Fruit fly (Drosophila melanogaster) whole organism, wandering third instar larva: ENCODE data around the gene Kcmf1.

ENCODE experiments used
- Abd-B ChIP-seq: fragments of >200 bp; optimal IDR thresholded peaks from 2 replicates; lab custom pipeline; 2017; ENCODE audit warnings: missing biosample characterization, missing genetic modification characterization
- CG32264 ChIP-seq: fragments of 200-800 bp; sonication (Bioruptor generic); optimal IDR thresholded peaks from 2 replicates; lab custom pipeline; 2016; ENCODE audit warnings: missing biosample characterization, missing genetic modification characterization
- CG9705 ChIP-seq: fragments of 200-800 bp; sonication (Bioruptor generic); optimal IDR thresholded peaks from 2 replicates; lab custom pipeline; 2018; ENCODE audit warnings: missing biosample characterization, mild to moderate bottlenecking, missing genetic modification characterization
- CrebA ChIP-seq: fragments of 200-800 bp; sonication (Bioruptor generic); optimal IDR thresholded peaks from 2 replicates; lab custom pipeline; 2016; ENCODE audit warnings: missing biosample characterization, mild to moderate bottlenecking, missing genetic modification characterization, borderline replicate concordance
- Dfd ChIP-seq: fragments of >200 bp; optimal IDR thresholded peaks from 2 replicates; lab custom pipeline; 2017; ENCODE audit warnings: missing biosample characterization, missing genetic modification characterization
- Dif ChIP-seq: fragments of 200-275, 200-300 bp; sonication (Bioruptor generic); optimal IDR thresholded peaks from 2 replicates; lab custom pipeline; 2018; ENCODE audit warnings: missing biosample characterization, missing genetic modification characterization; ENCODE audit not compliant: partially characterized antibody
- GATAd ChIP-seq: sonication (Bioruptor generic); optimal IDR thresholded peaks from 2 replicates; lab custom pipeline; 2016; ENCODE audit warnings: missing biosample characterization, missing genetic modification characterization
- HLH106 ChIP-seq: fragments of 200-800 bp; optimal IDR thresholded peaks from 3 replicates; lab custom pipeline; 2019; ENCODE audit warnings: missing biosample characterization, mild to moderate bottlenecking, missing genetic modification characterization, moderate library complexity
- Hnf4 ChIP-seq: fragments of 200-800 bp; sonication (Bioruptor generic); optimal IDR thresholded peaks from 2 replicates; lab custom pipeline; 2016; ENCODE audit warnings: missing biosample characterization, mild to moderate bottlenecking, missing genetic modification characterization
- Hr78 ChIP-seq: fragments of >200 bp; optimal IDR thresholded peaks from 2 replicates; lab custom pipeline; 2017; ENCODE audit warnings: missing biosample characterization, missing genetic modification characterization
- Hr83 ChIP-seq: fragments of 200-300 bp; sonication (Bioruptor generic); optimal IDR thresholded peaks from 2 replicates; lab custom pipeline; 2016; ENCODE audit warnings: missing biosample characterization, mild to moderate bottlenecking, missing genetic modification characterization, moderate library complexity; ENCODE audit not compliant: poor library complexity, severe bottlenecking
- Jra ChIP-seq: sonication (Bioruptor generic); optimal IDR thresholded peaks from 2 replicates; lab custom pipeline; 2016; ENCODE audit warnings: missing biosample characterization, missing genetic modification characterization
- Mio ChIP-seq: sonication (Bioruptor generic); optimal IDR thresholded peaks from 2 replicates; lab custom pipeline; 2016; ENCODE audit warnings: missing biosample characterization, missing genetic modification characterization
- Myc ChIP-seq: fragments of >200 bp; optimal IDR thresholded peaks from 2 replicates; lab custom pipeline; 2017
- N ChIP-seq: fragments of >200 bp; optimal IDR thresholded peaks from 2 replicates; lab custom pipeline; 2018; ENCODE audit warnings: missing biosample characterization, missing external identifiers, missing genetic modification characterization
- OdsH ChIP-seq: fragments of 200-800 bp; sonication (Bioruptor generic); optimal IDR thresholded peaks from 2 replicates; lab custom pipeline; 2016; ENCODE audit warnings: missing biosample characterization, mild to moderate bottlenecking, missing genetic modification characterization
- Rel ChIP-seq, 2 experiments: fragments of 200-800 bp; sonication (Bioruptor generic) in 1 of 2; optimal IDR thresholded peaks; 2 replicates in 1 of 2; 3 replicates in 1 of 2; lab custom pipeline; 2016 to 2019; ENCODE audit warnings: mild to moderate bottlenecking in 2 of 2, missing biosample characterization in 2 of 2, missing genetic modification characterization in 2 of 2, moderate library complexity in 1 of 2
- Sp1 ChIP-seq: fragments of 200-800 bp; sonication (Bioruptor generic); optimal IDR thresholded peaks from 3 replicates; lab custom pipeline; 2019; ENCODE audit warnings: missing biosample characterization, mild to moderate bottlenecking, missing genetic modification characterization, moderate library complexity
- Vsx2 ChIP-seq: fragments of 200-300, 225-300 bp; sonication (Bioruptor generic); optimal IDR thresholded peaks from 2 replicates; lab custom pipeline; 2018; ENCODE audit warnings: missing biosample characterization, missing genetic modification characterization; ENCODE audit not compliant: partially characterized antibody
- br ChIP-seq: fragments of 200-800 bp; sonication (Bioruptor generic); optimal IDR thresholded peaks from 2 replicates; lab custom pipeline; 2016; ENCODE audit warnings: missing biosample characterization, missing genetic modification characterization
- brk ChIP-seq: fragments of 200-800 bp; sonication (Bioruptor generic); optimal IDR thresholded peaks from 2 replicates; lab custom pipeline; 2016; ENCODE audit warnings: missing biosample characterization, mild to moderate bottlenecking, missing genetic modification characterization
- dl ChIP-seq, 2 experiments: fragments of 175-275, 200-275 bp in 1 of 2; fragments of 200-275 bp in 1 of 2; sonication (Bioruptor generic); optimal IDR thresholded peaks; lab custom pipeline; 2018; ENCODE audit warnings: mild to moderate bottlenecking in 2 of 2, missing biosample characterization in 2 of 2, missing genetic modification characterization in 2 of 2, moderate library complexity in 2 of 2; ENCODE audit not compliant: partially characterized antibody in 2 of 2, insufficient read depth in 1 of 2
- dmrt93B ChIP-seq: fragments of 200-800 bp; sonication (Bioruptor generic); optimal IDR thresholded peaks from 2 replicates; lab custom pipeline; 2018; ENCODE audit warnings: missing biosample characterization, mild to moderate bottlenecking, missing genetic modification characterization
- dsf ChIP-seq: sonication (Bioruptor generic); optimal IDR thresholded peaks from 2 replicates; lab custom pipeline; 2016; ENCODE audit warnings: missing biosample characterization, missing genetic modification characterization, borderline replicate concordance
- ey ChIP-seq: fragments of 200-800 bp; sonication (Bioruptor generic); optimal IDR thresholded peaks from 2 replicates; lab custom pipeline; 2016; ENCODE audit warnings: missing biosample characterization, missing genetic modification characterization
- foxo ChIP-seq, 2 experiments: fragments of 200-800 bp; sonication (Bioruptor generic); optimal IDR thresholded peaks; 2 replicates in 1 of 2; 3 replicates in 1 of 2; lab custom pipeline; 2016 to 2017; ENCODE audit warnings: missing biosample characterization in 2 of 2, missing genetic modification characterization in 2 of 2
- fru ChIP-seq: fragments of 200-800 bp; sonication (Bioruptor generic); optimal IDR thresholded peaks from 3 replicates; lab custom pipeline; 2016; ENCODE audit warnings: missing biosample characterization, mild to moderate bottlenecking, missing genetic modification characterization
- h ChIP-seq: fragments of 200-800 bp; sonication (Bioruptor generic); optimal IDR thresholded peaks from 3 replicates; lab custom pipeline; 2016; ENCODE audit warnings: missing biosample characterization, mild to moderate bottlenecking, missing genetic modification characterization
- jim ChIP-seq: fragments of 175-275, 200-325 bp; sonication (Bioruptor generic); optimal IDR thresholded peaks from 2 replicates; lab custom pipeline; 2016; ENCODE audit warnings: missing biosample characterization, mild to moderate bottlenecking, missing genetic modification characterization
- lola ChIP-seq: fragments of >200 bp; optimal IDR thresholded peaks from 2 replicates; lab custom pipeline; 2017; ENCODE audit warnings: missing biosample characterization, missing genetic modification characterization
- pan ChIP-seq: fragments of >200 bp; optimal IDR thresholded peaks from 2 replicates; lab custom pipeline; 2017
- psq ChIP-seq: fragments of 200-800 bp; sonication (Bioruptor generic); optimal IDR thresholded peaks from 3 replicates; lab custom pipeline; 2017; ENCODE audit warnings: missing biosample characterization, mild to moderate bottlenecking, missing genetic modification characterization, moderate library complexity
- rgr ChIP-seq: fragments of 200-800 bp; sonication (Bioruptor generic); optimal IDR thresholded peaks from 3 replicates; lab custom pipeline; 2016; ENCODE audit warnings: missing biosample characterization, mild to moderate bottlenecking, missing genetic modification characterization
- sage ChIP-seq: fragments of 200-800 bp; sonication (Bioruptor generic); optimal IDR thresholded peaks from 2 replicates; lab custom pipeline; 2016; ENCODE audit warnings: missing biosample characterization, mild to moderate bottlenecking, missing genetic modification characterization
- sv ChIP-seq: fragments of 200-800 bp; sonication (Bioruptor generic); optimal IDR thresholded peaks from 3 replicates; lab custom pipeline; 2016; ENCODE audit warnings: missing biosample characterization, missing genetic modification characterization
- tai ChIP-seq: sonication (Bioruptor generic); optimal IDR thresholded peaks from 2 replicates; lab custom pipeline; 2016; ENCODE audit warnings: missing biosample characterization, missing genetic modification characterization
- usp ChIP-seq: fragments of >200 bp; optimal IDR thresholded peaks from 2 replicates; lab custom pipeline; 2017; ENCODE audit warnings: missing biosample characterization, missing genetic modification characterization
- woc ChIP-seq: sonication (Bioruptor generic); optimal IDR thresholded peaks from 2 replicates; lab custom pipeline; 2016; ENCODE audit warnings: missing biosample characterization, mild to moderate bottlenecking, missing genetic modification characterization

Gene Kcmf1

dm6 chr3R:8969926-8970306 lies 44.8 kb downstream of the Kcmf1 start:
- TF ChIP-seq tai (GFP tag; lab: Kevin White, UChicago): no peak
- no peak for TF ChIP-seq fru (GFP tag; lab: Kevin White, UChicago)
- TF ChIP-seq HLH106 (tag; lab: Kevin White, UChicago): no peak

dm6 chr3R:8969301-8969925 lies 45.3 kb downstream of the Kcmf1 start:
- no peak for TF ChIP-seq ey (GFP tag; lab: Kevin White, UChicago)
- TF ChIP-seq Mio (GFP tag; lab: Kevin White, UChicago): no peak
- TF ChIP-seq fru (GFP tag; lab: Kevin White, UChicago): peak; percentile 28
- no peak for TF ChIP-seq Rel (GFP tag; optimal IDR thresholded peaks at IDR 0.05; lab: Kevin White, UChicago)
- TF ChIP-seq Rel (tag; optimal IDR thresholded peaks at IDR 0.05; lab: Kevin White, UChicago): no peak
- TF ChIP-seq Hr78 (GFP tag; lab: Kevin White, UChicago): no peak
- no peak for TF ChIP-seq CG9705
- TF ChIP-seq lola: no peak
- TF ChIP-seq Sp1 (GFP tag; lab: Kevin White, UChicago): no peak
- no peak for TF ChIP-seq foxo (GFP tag; optimal IDR thresholded peaks at IDR 0.05; lab: Kevin White, UChicago)
- peak; percentile 88 for TF ChIP-seq psq (GFP tag; lab: Kevin White, UChicago)
- no peak for TF ChIP-seq h
- no peak for TF ChIP-seq pan (lab: Kevin White, UChicago)

- TF ChIP-seq Rel (GFP tag; optimal IDR thresholded peaks at IDR 0.05; lab: Kevin White, UChicago): no peak
- no peak for TF ChIP-seq Rel (tag; optimal IDR thresholded peaks at IDR 0.05; lab: Kevin White, UChicago)
- no peak for TF ChIP-seq psq (GFP tag; lab: Kevin White, UChicago)
- TF ChIP-seq woc (GFP tag; lab: Kevin White, UChicago): peak; percentile 21
- TF ChIP-seq Mio (GFP tag; lab: Kevin White, UChicago): no peak
- peak; percentile 38 for TF ChIP-seq ey (GFP tag; lab: Kevin White, UChicago)
- TF ChIP-seq lola: no peak
- no peak for TF ChIP-seq Hr78 (GFP tag; lab: Kevin White, UChicago)
- TF ChIP-seq tai (GFP tag; lab: Kevin White, UChicago): no peak
- no peak for TF ChIP-seq Myc (lab: Kevin White, UChicago)
- no peak for TF ChIP-seq dl (GFP tag; optimal IDR thresholded peaks at IDR 0.05; lab: Kevin White, UChicago; ENCODE audit: insufficient read depth in 1 of 2, partially characterized antibody in 2 of 2)
- no peak for TF ChIP-seq pan (lab: Kevin White, UChicago)
- no peak for TF ChIP-seq usp (GFP tag; lab: Kevin White, UChicago)
- TF ChIP-seq dmrt93B (GFP tag; lab: Kevin White, UChicago): peak; percentile 8
- TF ChIP-seq Dif (GFP tag; lab: Kevin White, UChicago): no peak
- no peak for TF ChIP-seq Jra (GFP tag; lab: Kevin White, UChicago)
- no peak for TF ChIP-seq CG9705
- no peak for TF ChIP-seq sv (GFP tag; lab: Kevin White, UChicago)
- TF ChIP-seq CrebA (GFP tag; lab: Kevin White, UChicago): no peak
- TF ChIP-seq rgr: peak; percentile 27
- no peak for TF ChIP-seq Dfd (GFP tag; lab: Kevin White, UChicago)
- peak; percentile 55 for TF ChIP-seq h
- TF ChIP-seq Hnf4 (GFP tag; lab: Kevin White, UChicago): peak; percentile 10
- no peak for TF ChIP-seq Abd-B (GFP tag; lab: Kevin White, UChicago)
- TF ChIP-seq CG32264 (GFP tag; lab: Kevin White, UChicago): no peak
- TF ChIP-seq sage (GFP tag; lab: Kevin White, UChicago): no peak
- TF ChIP-seq jim (GFP tag; lab: Kevin White, UChicago): no peak
- peak; percentile 42 for TF ChIP-seq fru (GFP tag; lab: Kevin White, UChicago)
- TF ChIP-seq Vsx2: no peak
- no peak for TF ChIP-seq brk
- peak; percentile 50 for TF ChIP-seq br (GFP tag; lab: Kevin White, UChicago)
- no peak for TF ChIP-seq Hr83 (GFP tag; lab: Kevin White, UChicago)
- no peak for TF ChIP-seq GATAd
- TF ChIP-seq dsf (GFP tag; lab: Kevin White, UChicago): no peak
- peak; percentile 48 for TF ChIP-seq HLH106 (tag; lab: Kevin White, UChicago)
- peak; percentile 33 for TF ChIP-seq Sp1 (GFP tag; lab: Kevin White, UChicago)
- TF ChIP-seq OdsH: peak; percentile 66
- TF ChIP-seq N (GFP tag; lab: Kevin White, UChicago): no peak
- peak in 1 of 2 experiments; percentile 62 for TF ChIP-seq foxo (GFP tag; optimal IDR thresholded peaks at IDR 0.05; lab: Kevin White, UChicago)
Measured at dm6 chr3R:8968837-8969236, 45.9 kb downstream of the Kcmf1 start.
